Worm (Caenorhabditis elegans) whole organism, late embryonic: ENCODE measurements around the gene B0035.22.
"Not testable (repeated sequence)": the region's sequence is repeated elsewhere in the genome, so short reads cannot be mapped to it uniquely, and the experiment has no call there.

Experiments
- C08G9.2 ChIP-seq: sonication (generic microtip); optimal IDR thresholded peaks from 2 replicates; lab custom pipeline; 2016; ENCODE audit warnings: mild to moderate bottlenecking, missing genetic modification characterization, moderate library complexity, missing compliant biosample characterization
- C38D4.7 ChIP-seq: fragments of 200-800 bp; sonication (Bioruptor generic); optimal IDR thresholded peaks from 2 replicates; lab custom pipeline; 2018; ENCODE audit warnings: mild to moderate bottlenecking, missing genetic modification characterization, moderate library complexity, missing compliant biosample characterization
- F13H6.1 ChIP-seq: sonication (generic microtip); optimal IDR thresholded peaks from 2 replicates; lab custom pipeline; 2016; ENCODE audit warnings: missing genetic modification characterization, missing compliant biosample characterization
- T23F11.4 ChIP-seq: fragments of 200-800 bp; sonication (Bioruptor generic); optimal IDR thresholded peaks from 2 replicates; lab custom pipeline; 2018; ENCODE audit warnings: mild to moderate bottlenecking, missing genetic modification characterization, missing compliant biosample characterization
- ama-1 ChIP-seq: fragments of 150-350 bp; optimal IDR thresholded peaks from 2 replicates; lab custom pipeline; 2014
- ceh-14 ChIP-seq: sonication (generic microtip); optimal IDR thresholded peaks from 2 replicates; lab custom pipeline; 2016; ENCODE audit warnings: missing genotype, missing genetic modification characterization, missing compliant biosample characterization
- ceh-19 ChIP-seq: fragments of 200-800 bp; sonication (Bioruptor generic); optimal IDR thresholded peaks from 2 replicates; lab custom pipeline; 2018; ENCODE audit warnings: mild to moderate bottlenecking, missing genetic modification characterization, missing compliant biosample characterization
- ceh-22 ChIP-seq: sonication (generic microtip); optimal IDR thresholded peaks from 2 replicates; lab custom pipeline; 2017; ENCODE audit warnings: missing biosample characterization, missing genetic modification characterization
- ceh-34 ChIP-seq: sonication (generic microtip); optimal IDR thresholded peaks from 2 replicates; lab custom pipeline; 2016; ENCODE audit warnings: mild to moderate bottlenecking, missing genetic modification characterization, missing compliant biosample characterization
- ceh-45 ChIP-seq: fragments of 200-800 bp; sonication (Bioruptor generic); IDR thresholded peaks from 2 replicates; pipeline ENCODE4 v1.3.6; 2022; ENCODE audit warnings: missing genetic modification reagents, missing genetic modification characterization, missing compliant biosample characterization
- ceh-48 ChIP-seq: sonication (generic microtip); optimal IDR thresholded peaks from 2 replicates; lab custom pipeline; 2016; ENCODE audit warnings: missing genetic modification characterization, inconsistent platforms, missing compliant biosample characterization
- che-1 ChIP-seq: sonication (generic microtip); optimal IDR thresholded peaks from 2 replicates; lab custom pipeline; 2016; ENCODE audit warnings: mild to moderate bottlenecking, missing genetic modification characterization, missing compliant biosample characterization
- gmeb-2 ChIP-seq: sonication (generic microtip); optimal IDR thresholded peaks from 2 replicates; lab custom pipeline; 2016; ENCODE audit warnings: missing genetic modification characterization, inconsistent platforms, missing compliant biosample characterization
- hlh-13 ChIP-seq: fragments of 200-800 bp; sonication (Bioruptor generic); optimal IDR thresholded peaks from 2 replicates; lab custom pipeline; 2018; ENCODE audit warnings: mild to moderate bottlenecking, missing genetic modification characterization, missing compliant biosample characterization
- hlh-30 ChIP-seq: sonication (generic microtip); optimal IDR thresholded peaks from 2 replicates; lab custom pipeline; 2017; ENCODE audit warnings: antibody characterized with exemption, missing genetic modification characterization, missing compliant biosample characterization; ENCODE audit not compliant: insufficient read depth
- hlh-8 ChIP-seq: sonication (generic microtip); optimal IDR thresholded peaks from 2 replicates; lab custom pipeline; 2016; ENCODE audit warnings: missing genotype, missing genetic modification characterization, missing compliant biosample characterization
- lin-11 ChIP-seq: fragments of 200-800 bp; sonication (Bioruptor generic); optimal IDR thresholded peaks from 2 replicates; lab custom pipeline; 2018; ENCODE audit warnings: mild to moderate bottlenecking, missing genetic modification characterization, missing compliant biosample characterization
- madf-2 ChIP-seq: sonication (generic microtip); optimal IDR thresholded peaks from 2 replicates; lab custom pipeline; 2017; ENCODE audit warnings: missing genetic modification characterization, missing compliant biosample characterization
- nfya-1 ChIP-seq: sonication (generic microtip); optimal IDR thresholded peaks from 2 replicates; lab custom pipeline; 2017; ENCODE audit warnings: missing genetic modification characterization, mild to moderate bottlenecking, missing compliant biosample characterization, antibody characterized with exemption, moderate library complexity
- pat-9 ChIP-seq: fragments of 200-800 bp; sonication (Bioruptor generic); optimal IDR thresholded peaks from 2 replicates; lab custom pipeline; 2018; ENCODE audit warnings: mild to moderate bottlenecking, missing genetic modification characterization, moderate library complexity, missing compliant biosample characterization
- pax-1 ChIP-seq: fragments of 150-350 bp; optimal IDR thresholded peaks from 2 replicates; lab custom pipeline; 2014; ENCODE audit warnings: missing biosample characterization, missing genetic modification characterization
- pha-2 ChIP-seq: sonication (generic microtip); optimal IDR thresholded peaks from 2 replicates; lab custom pipeline; 2017; ENCODE audit warnings: mild to moderate bottlenecking, missing genetic modification characterization, missing compliant biosample characterization
- pqm-1 ChIP-seq: sonication (generic microtip); optimal IDR thresholded peaks from 2 replicates; lab custom pipeline; 2016; ENCODE audit warnings: missing genetic modification characterization, missing compliant biosample characterization
- ref-2 ChIP-seq: sonication (generic microtip); optimal IDR thresholded peaks from 2 replicates; lab custom pipeline; 2016; ENCODE audit warnings: missing genetic modification characterization, missing compliant biosample characterization
- rnt-1 ChIP-seq: sonication (generic microtip); optimal IDR thresholded peaks from 2 replicates; lab custom pipeline; 2016; ENCODE audit warnings: missing genetic modification characterization, missing compliant biosample characterization
- sdc-2 ChIP-seq: sonication (generic microtip); optimal IDR thresholded peaks from 2 replicates; lab custom pipeline; 2016; ENCODE audit warnings: missing genotype, missing genetic modification characterization, missing compliant biosample characterization
- sox-4 ChIP-seq: sonication (generic microtip); optimal IDR thresholded peaks from 2 replicates; lab custom pipeline; 2017; ENCODE audit warnings: mild to moderate bottlenecking, missing genetic modification characterization, inconsistent platforms, missing compliant biosample characterization
- syd-9 ChIP-seq: sonication (generic microtip); optimal IDR thresholded peaks from 2 replicates; lab custom pipeline; 2016; ENCODE audit warnings: mild to moderate bottlenecking, missing genetic modification characterization, moderate library complexity, missing compliant biosample characterization
- tbx-2 ChIP-seq: sonication (generic microtip); optimal IDR thresholded peaks from 2 replicates; lab custom pipeline; 2016; ENCODE audit warnings: missing genetic modification characterization, missing compliant biosample characterization
- tbx-7 ChIP-seq: sonication (generic microtip); optimal IDR thresholded peaks from 2 replicates; lab custom pipeline; 2016; ENCODE audit warnings: missing genotype, missing genetic modification characterization, missing compliant biosample characterization
- unc-55 ChIP-seq: sonication (generic microtip); optimal IDR thresholded peaks from 2 replicates; lab custom pipeline; 2017; ENCODE audit warnings: missing biosample characterization, missing genetic modification reagents, missing genetic modification characterization
- unc-86 ChIP-seq: sonication (generic microtip); optimal IDR thresholded peaks from 2 replicates; lab custom pipeline; 2016; ENCODE audit warnings: missing genetic modification characterization, missing compliant biosample characterization

Gene B0035.22

DNA sequence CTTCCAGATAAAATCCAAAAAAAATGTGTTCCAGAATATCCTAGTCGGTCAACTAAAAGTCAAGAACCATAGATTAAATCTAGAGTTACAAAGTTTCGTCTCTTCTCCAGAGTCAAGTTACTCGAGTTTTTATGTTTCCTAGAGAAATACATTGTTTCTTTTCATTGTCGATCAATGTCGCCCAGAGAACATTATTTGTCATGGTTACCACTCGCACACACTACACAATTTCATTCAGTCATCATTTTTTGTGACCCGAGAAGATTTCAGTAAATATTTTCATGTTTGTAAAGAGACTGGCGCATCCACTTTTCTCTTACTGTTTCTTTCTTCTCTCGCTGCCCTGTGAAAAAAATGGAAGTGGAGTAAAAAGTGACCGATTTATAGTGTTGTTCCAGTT lies 1.7 kb downstream of the B0035.22 start:
- TF ChIP-seq F13H6.1 (tag; lab: Kevin White, UChicago) (no peak), madf-2 (tag; lab: Kevin White, UChicago) (no peak)
- TF ChIP-seq, all 69 proteins: peak for 0

DNA sequence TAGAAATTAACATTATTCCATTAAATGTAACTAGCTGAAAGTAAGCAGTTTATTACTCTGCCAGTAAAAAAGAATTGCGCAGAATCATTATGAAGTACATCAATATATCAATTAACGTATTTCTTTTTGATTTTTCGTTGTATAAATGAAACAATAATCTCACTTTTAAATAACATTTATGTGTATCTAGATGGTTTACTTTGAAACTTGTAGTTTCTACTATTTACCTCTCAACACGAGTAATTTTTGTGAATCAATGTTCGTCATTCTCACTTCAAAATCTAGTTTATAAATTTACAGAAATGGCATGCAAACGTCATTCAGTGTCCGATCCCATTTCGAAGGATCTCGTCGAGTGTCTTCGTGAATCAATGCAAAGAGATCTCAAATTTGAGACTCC lies 2.2 kb downstream of the B0035.22 start, which contains the start of gene gspd-1:
Gene gspd-1, plus strand, starts transcription at position 301 of the 400 bp plus-strand sequence.
- no peak for TF ChIP-seq unc-55 (GFP tag; lab: Kevin White, UChicago)
- TF ChIP-seq hlh-13 (GFP tag; lab: Kevin White, UChicago) = no peak

DNA sequence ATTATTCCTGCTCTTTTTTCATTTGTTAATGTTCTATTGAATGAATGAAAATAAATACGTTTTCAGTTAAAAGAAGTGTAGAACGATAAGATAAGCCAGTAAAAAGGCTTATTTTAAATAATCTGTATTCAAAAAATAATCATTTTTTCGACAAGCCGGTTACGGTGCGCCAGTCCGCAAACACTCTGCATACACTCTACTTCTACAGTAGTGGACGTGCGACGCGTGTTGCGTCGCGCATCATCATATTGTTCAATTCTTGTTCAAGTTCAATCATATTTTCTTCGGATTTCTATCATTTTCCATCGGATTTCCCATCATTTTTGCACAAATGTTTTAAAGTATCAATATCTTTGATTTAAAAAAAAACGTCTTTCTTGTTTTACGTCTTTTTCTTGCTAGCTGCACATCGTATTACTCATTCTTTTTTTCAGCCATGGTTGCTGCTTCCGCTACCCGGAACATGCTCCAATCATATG lies 5.0 kb downstream of the B0035.22 start, which contains the start of gene B0035.18:
Gene B0035.18, plus strand, starts transcription at position 429 of the 479 bp plus-strand sequence.
- TF ChIP-seq ceh-45 (GFP tag; lab: Robert Waterston, UW) = no peak
- TF ChIP-seq hlh-8 (tag; lab: Kevin White, UChicago) = no peak
- no peak for TF ChIP-seq ceh-19 (GFP tag; lab: Kevin White, UChicago)
- TF ChIP-seq tbx-2 (tag; lab: Kevin White, UChicago) = no peak
- TF ChIP-seq sdc-2 = no peak
- TF ChIP-seq ama-1 (lab: Kevin White, UChicago) = no peak
- TF ChIP-seq rnt-1 = no peak
- no peak for TF ChIP-seq pha-2 (tag; lab: Kevin White, UChicago)
- no peak for TF ChIP-seq ceh-48 (tag; lab: Kevin White, UChicago)
- TF ChIP-seq ceh-14 = no peak
- no peak for TF ChIP-seq nfya-1
- TF ChIP-seq unc-86 (tag; lab: Kevin White, UChicago) = no peak
- no peak for TF ChIP-seq C08G9.2 (tag; lab: Kevin White, UChicago)

DNA sequence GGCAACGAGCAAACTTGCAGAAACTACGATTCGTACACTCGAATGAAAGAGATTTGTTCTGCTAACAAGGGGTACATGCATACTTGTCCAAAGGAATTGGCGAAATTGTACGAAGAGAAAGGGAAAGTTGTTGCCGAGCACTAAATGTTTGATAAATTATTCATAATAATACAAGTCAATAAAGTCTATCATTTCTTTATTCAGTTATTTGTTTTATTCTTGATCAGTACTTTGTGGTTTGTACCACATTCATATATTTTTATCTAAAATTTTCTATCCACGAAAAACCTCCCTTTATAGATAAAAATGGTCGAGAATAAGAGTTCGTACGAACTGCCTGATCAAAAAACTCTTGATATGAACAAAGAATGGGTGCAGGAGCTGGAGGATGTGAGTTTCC lies 5.5 kb downstream of the B0035.22 start, which contains the start of gene edg-1:
Gene edg-1, plus strand, starts transcription at position 301 of the 400 bp plus-strand sequence.
- TF ChIP-seq che-1 = no peak
- no peak for TF ChIP-seq syd-9 (tag; lab: Kevin White, UChicago)

DNA sequence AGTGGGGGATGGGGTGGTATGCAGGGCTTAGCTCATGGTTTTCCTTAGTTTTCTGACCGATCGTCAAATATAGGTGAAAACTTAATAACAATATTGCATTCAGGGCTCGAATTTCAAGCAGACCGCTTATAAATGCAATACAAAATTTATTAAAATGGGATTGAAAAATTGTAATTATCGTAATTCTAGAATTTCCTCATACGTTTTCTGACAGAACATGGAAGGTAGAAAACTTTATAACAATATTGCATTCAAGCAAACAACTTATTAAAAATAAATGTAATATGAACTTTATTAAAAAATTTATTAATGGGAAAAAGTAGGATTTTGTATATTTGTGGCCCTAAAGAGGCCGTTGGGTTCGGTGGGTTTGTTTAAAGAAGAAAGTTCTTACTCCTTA lies 8.7 kb downstream of the B0035.22 start:
- TF ChIP-seq pqm-1 (tag; lab: Kevin White, UChicago) (no peak), ceh-34 (tag; lab: Kevin White, UChicago) (no peak), lin-11 (tag; lab: Kevin White, UChicago) (no peak), gmeb-2 (tag; lab: Kevin White, UChicago) (no peak), T23F11.4 (no peak), sox-4 (tag; lab: Kevin White, UChicago) (no peak), ceh-22 (tag; lab: Kevin White, UChicago) (no peak), C38D4.7 (no peak), tbx-7 (tag; lab: Kevin White, UChicago) (no peak), ceh-45 (GFP tag; lab: Robert Waterston, UW) (no peak), ref-2 (no peak), pat-9 (tag; lab: Kevin White, UChicago) (no peak), tbx-2 (tag; lab: Kevin White, UChicago) (no peak), hlh-13 (GFP tag; lab: Kevin White, UChicago) (no peak)

DNA sequence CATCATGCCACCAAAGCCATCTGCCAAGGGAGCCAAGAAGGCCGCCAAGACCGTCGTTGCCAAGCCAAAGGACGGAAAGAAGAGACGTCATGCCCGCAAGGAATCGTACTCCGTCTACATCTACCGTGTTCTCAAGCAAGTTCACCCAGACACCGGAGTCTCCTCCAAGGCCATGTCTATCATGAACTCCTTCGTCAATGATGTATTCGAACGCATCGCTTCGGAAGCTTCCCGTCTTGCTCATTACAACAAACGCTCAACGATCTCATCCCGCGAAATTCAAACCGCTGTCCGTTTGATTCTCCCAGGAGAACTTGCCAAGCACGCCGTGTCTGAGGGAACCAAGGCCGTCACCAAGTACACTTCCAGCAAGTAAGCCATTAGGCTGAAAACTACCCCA lies 9.8 kb downstream of the B0035.22 start, which contains the start of gene his-48:
Gene his-48, plus strand, starts transcription at position 5 of the 400 bp plus-strand sequence.
- not testable (repeated sequence) for TF ChIP-seq unc-55 (GFP tag; lab: Kevin White, UChicago); hlh-30 (tag; lab: Kevin White, UChicago); pax-1 (tag; lab: Kevin White, UChicago)
